Worm (Caenorhabditis elegans) whole organism, early embryonic: ENCODE results near the gene R02D5.8.

ENCODE experiments used
- B0310.2 ChIP-seq: sonication (generic microtip); optimal IDR thresholded peaks from 2 replicates; lab custom pipeline; 2016; ENCODE audit warnings: mild to moderate bottlenecking, missing genetic modification characterization, missing compliant biosample characterization
- F13C5.2 ChIP-seq: sonication (generic microtip); optimal IDR thresholded peaks from 2 replicates; lab custom pipeline; 2017; ENCODE audit warnings: mild to moderate bottlenecking, missing genetic modification characterization, inconsistent platforms, missing compliant biosample characterization
- ama-1 ChIP-seq: fragments of 150-350 bp; optimal IDR thresholded peaks from 2 replicates; lab custom pipeline; 2014
- ceh-13 ChIP-seq: fragments of 200-800 bp; sonication (Bioruptor generic); optimal IDR thresholded peaks from 2 replicates; lab custom pipeline; 2018; ENCODE audit warnings: mild to moderate bottlenecking, missing genetic modification characterization, missing compliant biosample characterization
- ceh-36 ChIP-seq: sonication (generic microtip); optimal IDR thresholded peaks from 2 replicates; lab custom pipeline; 2016; ENCODE audit warnings: missing genetic modification characterization, inconsistent platforms, missing compliant biosample characterization
- ets-7 ChIP-seq: sonication (generic microtip); optimal IDR thresholded peaks from 2 replicates; lab custom pipeline; 2016; ENCODE audit warnings: missing genotype, missing genetic modification characterization, missing compliant biosample characterization
- flt-1 ChIP-seq: fragments of 200-800 bp; sonication (Bioruptor generic); IDR thresholded peaks from 2 replicates; pipeline ENCODE4 v1.3.6; 2022; ENCODE audit warnings: missing genetic modification characterization, missing compliant biosample characterization
- hmbx-1 ChIP-seq: sonication (generic microtip); optimal IDR thresholded peaks from 2 replicates; lab custom pipeline; 2016; ENCODE audit warnings: mild to moderate bottlenecking, missing genetic modification characterization, missing compliant biosample characterization
- hmg-4 ChIP-seq: fragments of 200-800 bp; sonication (Bioruptor generic); optimal IDR thresholded peaks from 2 replicates; lab custom pipeline; 2018; ENCODE audit warnings: mild to moderate bottlenecking, missing genetic modification characterization, missing compliant biosample characterization
- pes-1 ChIP-seq: fragments of 200-800 bp; sonication (Bioruptor generic); IDR thresholded peaks from 2 replicates; pipeline ENCODE4 v1.3.6; 2022; ENCODE audit warnings: missing genetic modification reagents, missing genetic modification characterization, missing compliant biosample characterization
- scrt-1 ChIP-seq: fragments of 200-800 bp; sonication (Bioruptor generic); IDR thresholded peaks from 2 replicates; pipeline ENCODE4 v1.3.6; 2022; ENCODE audit warnings: missing genetic modification characterization, missing compliant biosample characterization
- tbx-11 ChIP-seq: fragments of 200-800 bp; sonication (Bioruptor generic); IDR thresholded peaks from 2 replicates; pipeline ENCODE4 v1.3.6; 2022; ENCODE audit warnings: missing genetic modification characterization, missing compliant biosample characterization
- tbx-37 ChIP-seq: fragments of 200-800 bp; sonication (Bioruptor generic); conservative IDR thresholded peaks from 2 replicates; pipeline ENCODE4 v1.3.6; 2022; ENCODE audit warnings: missing genetic modification reagents, missing genetic modification characterization, missing compliant biosample characterization
- tra-4 ChIP-seq: sonication (generic microtip); optimal IDR thresholded peaks from 2 replicates; lab custom pipeline; 2017; ENCODE audit warnings: missing genetic modification characterization, missing compliant biosample characterization

ce11 chrV:14525089-14525488 is 5.9 kb upstream of the R02D5.8 start, which contains the start of gene hda-1:
- TF ChIP-seq tbx-37 (GFP tag; lab: Robert Waterston, UW) (no peak), flt-1 (GFP tag; lab: Robert Waterston, UW) (no peak), tra-4 (tag; lab: Kevin White, UChicago) (no peak), ama-1 (no peak), scrt-1 (GFP tag; lab: Robert Waterston, UW) (no peak), F13C5.2 (tag; lab: Kevin White, UChicago) (no peak), ceh-36 (tag; lab: Kevin White, UChicago) (no peak), hmg-4 (GFP tag; lab: Kevin White, UChicago) (no peak), pes-1 (GFP tag; lab: Robert Waterston, UW) (no peak), B0310.2 (no peak), tbx-11 (GFP tag; lab: Robert Waterston, UW) (no peak), ceh-13 (GFP tag; lab: Kevin White, UChicago) (no peak), hmbx-1 (tag; lab: Kevin White, UChicago) (no peak), ets-7 (no peak)
